Worm (Caenorhabditis elegans) whole organism, L1 larva: Measurements from ENCODE around the gene cks-1.

Experiments
- C16A3.4 ChIP-seq: fragments of 150-350 bp; optimal IDR thresholded peaks from 2 replicates; lab custom pipeline; 2014; ENCODE audit warnings: missing biosample characterization, missing genetic modification characterization
- F16B12.6 ChIP-seq: fragments of 150-350 bp; optimal IDR thresholded peaks from 2 replicates; lab custom pipeline; 2014; ENCODE audit warnings: missing biosample characterization, missing genetic modification characterization
- aha-1 ChIP-seq: fragments of 150-350 bp; optimal IDR thresholded peaks from 2 replicates; lab custom pipeline; 2014; ENCODE audit warnings: missing biosample characterization, missing genetic modification characterization
- aly-2 ChIP-seq: fragments of 150-350 bp; optimal IDR thresholded peaks from 2 replicates; lab custom pipeline; 2014; ENCODE audit warnings: missing biosample characterization, missing genetic modification characterization
- ama-1 ChIP-seq: fragments of 150-350 bp; optimal IDR thresholded peaks from 2 replicates; lab custom pipeline; 2014
- blmp-1 ChIP-seq: fragments of 150-350 bp; optimal IDR thresholded peaks from 2 replicates; lab custom pipeline; 2014; ENCODE audit warnings: missing biosample characterization, missing genetic modification characterization
- ceh-63 ChIP-seq: fragments of 200-800 bp; sonication (Bioruptor generic); optimal IDR thresholded peaks from 2 replicates; lab custom pipeline; 2018; ENCODE audit warnings: mild to moderate bottlenecking, missing genetic modification characterization, missing compliant biosample characterization
- ceh-88 ChIP-seq: fragments of 200-800 bp; sonication (Bioruptor generic); IDR thresholded peaks from 2 replicates; pipeline ENCODE4 v1.3.6; 2022; ENCODE audit warnings: missing genetic modification characterization, missing compliant biosample characterization
- dsc-1 ChIP-seq: sonication (generic microtip); optimal IDR thresholded peaks from 2 replicates; lab custom pipeline; 2016; ENCODE audit warnings: mild to moderate bottlenecking, missing genetic modification characterization, missing compliant biosample characterization
- efl-1 ChIP-seq, 4 experiments: fragments of 150-350 bp; optimal IDR thresholded peaks in 3 of 4; peaks in 1 of 4; 1 replicate in 1 of 4; 2 replicates in 3 of 4; lab custom pipeline; 2014; ENCODE audit warnings: missing biosample characterization in 2 of 4, missing genetic modification characterization in 2 of 4, missing genetic modification reagents in 2 of 4
- efl-3 ChIP-seq: fragments of 200-800 bp; sonication (Bioruptor generic); optimal IDR thresholded peaks from 2 replicates; lab custom pipeline; 2018; ENCODE audit warnings: mild to moderate bottlenecking, missing genetic modification characterization, missing compliant biosample characterization
- egl-13 ChIP-seq: sonication (generic microtip); optimal IDR thresholded peaks from 2 replicates; lab custom pipeline; 2016; ENCODE audit warnings: missing genotype, missing genetic modification reagents, missing genetic modification characterization, missing compliant biosample characterization
- elt-2 ChIP-seq: sonication (generic microtip); optimal IDR thresholded peaks from 2 replicates; lab custom pipeline; 2016; ENCODE audit warnings: missing genetic modification characterization, mild to moderate bottlenecking, inconsistent platforms, missing compliant biosample characterization, missing genetic modification reagents
- fkh-10 ChIP-seq: sonication (generic microtip); optimal IDR thresholded peaks from 2 replicates; lab custom pipeline; 2017; ENCODE audit warnings: missing biosample characterization, missing genetic modification reagents, missing genetic modification characterization
- fos-1 ChIP-seq: fragments of 150-350 bp; optimal IDR thresholded peaks from 2 replicates; lab custom pipeline; 2014; ENCODE audit warnings: missing biosample characterization, missing genetic modification characterization
- isw-1 ChIP-seq: fragments of 200-800 bp; sonication (Bioruptor generic); IDR thresholded peaks from 2 replicates; pipeline ENCODE4 v1.3.6; 2022; ENCODE audit warnings: missing genetic modification characterization, missing compliant biosample characterization
- jun-1 ChIP-seq: fragments of 150-350 bp; optimal IDR thresholded peaks from 2 replicates; lab custom pipeline; 2014; ENCODE audit warnings: missing biosample characterization, missing genetic modification reagents, missing genetic modification characterization
- lin-13 ChIP-seq: fragments of 150-350 bp; optimal IDR thresholded peaks from 2 replicates; lab custom pipeline; 2014; ENCODE audit warnings: missing biosample characterization, missing genetic modification reagents, missing genetic modification characterization
- lin-15B ChIP-seq: fragments of 150-350 bp; sonication (generic microtip); optimal IDR thresholded peaks from 3 replicates; lab custom pipeline; 2014; ENCODE audit warnings: missing biosample characterization, missing genetic modification characterization
- lin-39 ChIP-seq: fragments of 150-350 bp; optimal IDR thresholded peaks from 2 replicates; lab custom pipeline; 2014; ENCODE audit warnings: missing biosample characterization, missing genetic modification reagents, missing genetic modification characterization
- lsy-2 ChIP-seq, 2 experiments: fragments of 150-350 bp; optimal IDR thresholded peaks; 2 replicates each; lab custom pipeline; 2014; ENCODE audit warnings: missing biosample characterization in 2 of 2, missing genetic modification characterization in 2 of 2
- nhr-12 ChIP-seq: sonication (generic microtip); optimal IDR thresholded peaks from 2 replicates; lab custom pipeline; 2017; ENCODE audit warnings: missing biosample characterization, missing genetic modification characterization
- nhr-19 ChIP-seq: fragments of 200-800 bp; sonication (Bioruptor generic); conservative IDR thresholded peaks from 2 replicates; pipeline ENCODE4 v1.3.6; 2022; ENCODE audit warnings: missing genetic modification characterization, missing compliant biosample characterization
- nhr-47 ChIP-seq: sonication (generic microtip); optimal IDR thresholded peaks from 2 replicates; lab custom pipeline; 2016; ENCODE audit warnings: mild to moderate bottlenecking, missing genetic modification characterization, moderate library complexity, missing compliant biosample characterization
- nhr-76 ChIP-seq: sonication (generic microtip); optimal IDR thresholded peaks from 2 replicates; lab custom pipeline; 2017; ENCODE audit warnings: missing biosample characterization, missing genetic modification characterization
- nhr-77 ChIP-seq: fragments of 150-350 bp; optimal IDR thresholded peaks from 2 replicates; lab custom pipeline; 2014; ENCODE audit warnings: missing biosample characterization, missing genetic modification characterization
- nhr-84 ChIP-seq: sonication (generic microtip); optimal IDR thresholded peaks from 2 replicates; lab custom pipeline; 2017; ENCODE audit warnings: missing biosample characterization, missing genetic modification characterization
- nhr-85 ChIP-seq: sonication (generic microtip); peaks from one replicate; lab custom pipeline; 2016; ENCODE audit warnings: missing genetic modification characterization, inconsistent platforms, missing compliant biosample characterization
- nhr-90 ChIP-seq: sonication (generic microtip); optimal IDR thresholded peaks from 2 replicates; lab custom pipeline; 2016; ENCODE audit warnings: mild to moderate bottlenecking, missing genetic modification characterization, missing compliant biosample characterization; ENCODE audit not compliant: poor library complexity
- pax-3 ChIP-seq: fragments of 200-800 bp; sonication (Bioruptor generic); optimal IDR thresholded peaks from 2 replicates; lab custom pipeline; 2018; ENCODE audit warnings: mild to moderate bottlenecking, missing genetic modification characterization, moderate library complexity, missing compliant biosample characterization
- snpc-4 ChIP-seq: fragments of 150-350 bp; optimal IDR thresholded peaks from 2 replicates; lab custom pipeline; 2014; ENCODE audit warnings: missing biosample characterization, missing genetic modification characterization
- sox-4 ChIP-seq: sonication (generic microtip); optimal IDR thresholded peaks from 2 replicates; lab custom pipeline; 2016; ENCODE audit warnings: missing genetic modification characterization, missing compliant biosample characterization
- sptf-1 ChIP-seq: fragments of 150-350 bp; optimal IDR thresholded peaks from 2 replicates; lab custom pipeline; 2014; ENCODE audit warnings: missing biosample characterization, missing genetic modification characterization
- tlp-1 ChIP-seq: fragments of 150-350 bp; optimal IDR thresholded peaks from 2 replicates; lab custom pipeline; 2014; ENCODE audit warnings: missing biosample characterization, missing genetic modification characterization
- unc-130 ChIP-seq: fragments of 150-350 bp; optimal IDR thresholded peaks from 2 replicates; lab custom pipeline; 2017; ENCODE audit warnings: missing biosample characterization, missing genetic modification characterization, inconsistent platforms
- unc-30 ChIP-seq: sonication (generic microtip); optimal IDR thresholded peaks from 2 replicates; lab custom pipeline; 2017; ENCODE audit warnings: missing biosample characterization, missing genetic modification characterization
- unc-86 ChIP-seq: sonication (generic microtip); optimal IDR thresholded peaks from 2 replicates; lab custom pipeline; 2016; ENCODE audit warnings: missing genetic modification characterization, missing compliant biosample characterization
- vab-15 ChIP-seq: sonication (generic microtip); optimal IDR thresholded peaks from 2 replicates; lab custom pipeline; 2017; ENCODE audit warnings: missing genotype, mild to moderate bottlenecking, missing genetic modification characterization, missing compliant biosample characterization
- zag-1 ChIP-seq: fragments of 150-350 bp; optimal IDR thresholded peaks from 2 replicates; lab custom pipeline; 2014; ENCODE audit warnings: missing biosample characterization, missing genetic modification characterization
- zip-4 ChIP-seq: fragments of 200-800 bp; sonication (Bioruptor generic); optimal IDR thresholded peaks from 2 replicates; lab custom pipeline; 2018; ENCODE audit warnings: mild to moderate bottlenecking, missing genetic modification characterization, moderate library complexity, missing compliant biosample characterization

cks-1 gene

DNA sequence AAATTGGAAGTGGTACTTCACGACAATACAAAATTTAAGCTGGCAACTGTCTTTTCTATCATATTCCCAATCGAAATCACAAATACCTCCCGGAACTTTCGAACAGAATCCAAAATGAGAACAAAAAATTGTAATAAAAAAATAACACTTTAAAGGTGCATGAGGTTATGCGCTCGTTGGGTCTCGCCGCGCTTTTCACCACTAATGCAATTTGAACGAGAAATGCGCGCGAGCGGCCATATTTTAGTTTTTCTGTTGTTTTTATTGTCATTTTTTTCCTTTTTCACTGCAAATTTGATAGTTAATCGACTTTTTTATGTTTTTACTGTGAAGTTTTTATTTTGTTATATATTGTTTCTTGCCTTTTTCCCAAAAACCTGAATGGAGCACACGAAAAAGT lies 2.7 kb upstream of the cks-1 start, which contains the start of gene mes-6 (continued):
- peak; percentile 27; the same call in 1 of the 2 replicates for TF ChIP-seq isw-1
- peak; percentile 68 to 77 for TF ChIP-seq lsy-2 (tag; optimal IDR thresholded peaks at IDR 0.05; lab: Kevin White, UChicago)
- peak; percentile 16 for TF ChIP-seq dsc-1 (tag; lab: Kevin White, UChicago)
- TF ChIP-seq unc-130 (tag; lab: Kevin White, UChicago): peak; percentile 42
- peak; percentile 55 for TF ChIP-seq C16A3.4 (tag; lab: Kevin White, UChicago)
- TF ChIP-seq jun-1 (tag; lab: Kevin White, UChicago): peak; percentile 17
- TF ChIP-seq unc-30: no peak
- peak; percentile 31 for TF ChIP-seq blmp-1
- no peak for TF ChIP-seq nhr-84 (tag; lab: Kevin White, UChicago)
- TF ChIP-seq fkh-10: peak; percentile 19
- no peak for TF ChIP-seq nhr-77 (tag; lab: Kevin White, UChicago)

- TF ChIP-seq pax-3 (tag; lab: Kevin White, UChicago) (no peak), egl-13 (no peak), sox-4 (no peak), aha-1 (tag; lab: Kevin White, UChicago) (no peak), lin-13 (GFP tag; lab: Kevin White, UChicago) (no peak)
Measured at ce11 chrIV:8512679-8513078, 1.0 kb upstream of the cks-1 start, which contains the start of gene C09G4.4. Gene C09G4.4 (plus strand): TSS chrIV:8512979.

DNA sequence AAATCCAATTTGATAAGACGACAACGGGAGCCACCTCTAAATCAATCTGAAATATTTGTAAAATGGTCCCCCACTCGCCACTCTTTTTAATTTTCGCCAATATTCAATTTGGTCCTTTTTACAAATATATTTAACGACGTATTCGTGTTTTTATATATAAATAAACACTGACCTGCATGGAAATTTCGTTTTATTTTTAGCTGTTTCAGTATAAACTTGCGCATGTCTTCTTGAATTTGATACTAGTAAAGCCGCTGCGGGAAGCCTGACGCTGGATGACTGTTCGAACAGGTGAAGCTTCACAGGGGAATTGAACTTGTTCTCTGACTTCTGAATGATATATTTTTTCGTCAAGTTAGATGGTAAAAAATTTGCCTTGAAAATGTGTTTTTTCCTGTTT lies 827 bp downstream of the cks-1 start:
- TF ChIP-seq lin-39 (no peak), nhr-85 (tag; lab: Kevin White, UChicago) (no peak), nhr-47 (tag; lab: Kevin White, UChicago) (no peak), snpc-4 (no peak), blmp-1 (no peak), zip-4 (GFP tag; lab: Kevin White, UChicago) (no peak), lin-15B (tag; lab: Kevin White, UChicago) (no peak), fos-1 (tag; lab: Kevin White, UChicago) (no peak), ama-1 (lab: Kevin White, UChicago) (no peak), ceh-63 (GFP tag; lab: Kevin White, UChicago) (no peak), vab-15 (no peak), unc-86 (tag; lab: Kevin White, UChicago) (no peak), nhr-12 (tag; lab: Kevin White, UChicago) (no peak), lin-13 (GFP tag; lab: Kevin White, UChicago) (no peak), ceh-88 (no peak), efl-3 (GFP tag; lab: Kevin White, UChicago) (no peak), zag-1 (no peak)

- TF ChIP-seq efl-1 (optimal IDR thresholded peaks at IDR 0.05; lab: Kevin White, UChicago) (no peak), efl-1 (GFP tag; optimal IDR thresholded peaks at IDR 0.05 in 1 of 2; lab: Kevin White, UChicago) (peak in 1 of 2 experiments; percentile 57), lin-13 (GFP tag; lab: Kevin White, UChicago) (no peak)
Measured at ce11 chrIV:8519949-8520348, 6.2 kb downstream of the cks-1 start.

DNA sequence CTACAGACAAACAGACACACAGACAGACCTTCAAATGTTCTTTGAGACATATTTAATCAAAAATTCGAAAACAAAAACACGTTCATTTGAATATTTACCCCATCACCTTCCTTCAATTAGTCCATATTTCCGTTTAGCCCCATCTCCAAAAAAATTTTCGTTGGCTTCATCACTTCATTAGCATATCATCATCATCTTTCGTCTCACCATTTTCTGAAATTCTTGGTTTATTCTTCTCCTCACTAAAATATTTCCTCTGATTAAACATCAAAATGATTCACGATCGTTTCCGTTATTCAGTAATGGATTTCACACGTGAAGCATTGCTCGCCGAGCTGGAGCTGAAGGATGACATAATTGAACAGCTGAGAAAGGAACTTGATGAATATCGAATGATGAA lies 6.9 kb downstream of the cks-1 start, which contains the start of gene pkg-2:
Gene pkg-2, plus strand, starts transcription at position 301 of the 400 bp plus-strand sequence.
- TF ChIP-seq nhr-19 (GFP tag; lab: Robert Waterston, UW) (no peak), aly-2 (tag; lab: Kevin White, UChicago) (no peak), elt-2 (no peak)

DNA sequence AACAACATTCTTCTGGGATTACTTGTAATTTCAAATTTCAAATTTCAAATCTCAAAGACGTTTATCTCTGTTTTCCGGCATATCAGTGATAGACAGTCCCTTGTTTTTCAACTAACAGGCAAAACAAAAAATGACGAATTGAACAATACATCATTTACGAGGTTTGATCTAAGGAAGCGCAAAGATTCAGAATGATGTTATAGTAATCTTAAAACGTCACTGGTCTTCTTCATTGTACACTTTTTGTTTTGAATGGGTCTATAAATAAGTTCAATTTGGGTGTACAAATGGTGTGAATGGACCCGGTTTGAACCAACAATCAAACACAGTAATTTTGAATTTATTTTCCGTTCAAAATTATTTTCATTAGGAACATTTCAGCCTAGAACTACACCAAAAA lies 10.3 kb downstream of the cks-1 start:
- no peak for TF ChIP-seq snpc-4
- TF ChIP-seq F16B12.6 (tag; lab: Kevin White, UChicago): no peak
- TF ChIP-seq nhr-85 (tag; lab: Kevin White, UChicago): no peak
- TF ChIP-seq nhr-76 (tag; lab: Kevin White, UChicago): no peak
- no peak for TF ChIP-seq sptf-1 (tag; lab: Kevin White, UChicago)
- TF ChIP-seq nhr-47 (tag; lab: Kevin White, UChicago): no peak
- TF ChIP-seq nhr-90: no peak
- no peak for TF ChIP-seq fos-1 (tag; lab: Kevin White, UChicago)
- TF ChIP-seq tlp-1 (tag; lab: Kevin White, UChicago): no peak
- no peak for TF ChIP-seq jun-1 (tag; lab: Kevin White, UChicago)
